Worm (Caenorhabditis elegans): ENCODE measurements around the gene H25K10.1.

DNA sequence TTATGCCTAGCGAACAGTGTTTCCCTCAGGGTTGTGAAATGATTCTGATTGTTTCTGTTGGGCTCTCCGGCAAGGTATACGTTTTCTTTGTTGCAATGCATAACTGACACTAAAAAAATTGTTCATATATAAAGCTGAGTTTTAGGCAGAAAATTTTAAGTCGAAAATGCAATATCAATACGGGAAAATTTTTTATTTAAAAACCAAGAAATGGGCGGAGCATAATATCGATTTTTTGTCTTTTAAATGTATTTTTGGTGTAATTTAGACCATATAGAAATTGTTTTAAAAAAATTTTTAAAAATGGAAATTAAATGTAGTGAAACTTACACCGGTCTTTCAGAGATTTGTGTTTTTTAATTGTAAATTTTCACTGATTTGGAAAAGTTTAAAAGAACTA, 17.7 kb upstream of the H25K10.1 start, which contains the start of gene Y105C5B.1413:
- no peak for TF ChIP-seq T26A5.8 (tag; optimal IDR thresholded peaks at IDR 0.05)
- TF ChIP-seq snpc-4 (GFP tag; optimal IDR thresholded peaks at IDR 0.05), result no peak
- no peak for TF ChIP-seq snpc-4 (tag; optimal IDR thresholded peaks at IDR 0.05)
- no peak for TF ChIP-seq let-607 (tag; optimal IDR thresholded peaks at IDR 0.05)
- no peak for TF ChIP-seq rec-8 (tag; optimal IDR thresholded peaks at IDR 0.05)
- no peak for TF ChIP-seq K12H6.12 (tag; optimal IDR thresholded peaks at IDR 0.05)
- no peak for TF ChIP-seq unc-62 (GFP tag; optimal IDR thresholded peaks at IDR 0.05)
- no peak for TF ChIP-seq F22D6.2 (tag; optimal IDR thresholded peaks at IDR 0.05)

All from whole organism, young adult.